Fruit fly (Drosophila melanogaster) whole organism, embryonic: ENCODE results near the gene Utx.

ENCODE experiments used
- B-H1 ChIP-seq: fragments of 200-800 bp; sonication (Bioruptor generic); IDR thresholded peaks from 3 replicates; pipeline ENCODE4 v1.3.6; 2022; ENCODE audit warnings: missing biosample characterization, missing genetic modification characterization
- Bteb2 ChIP-seq: fragments of 200-800 bp; sonication (Bioruptor generic); optimal IDR thresholded peaks from 2 replicates; lab custom pipeline; 2016; ENCODE audit warnings: missing biosample characterization, missing genetic modification characterization
- CG1233 ChIP-seq: fragments of 200-800 bp; sonication (Bioruptor generic); optimal IDR thresholded peaks from 4 replicates; lab custom pipeline; 2018; ENCODE audit warnings: missing biosample characterization, mild to moderate bottlenecking, missing genetic modification characterization
- CG12391 ChIP-seq: fragments of 200-800 bp; sonication (Bioruptor generic); optimal IDR thresholded peaks from 3 replicates; lab custom pipeline; 2018; ENCODE audit warnings: missing biosample characterization, mild to moderate bottlenecking, missing genetic modification characterization, moderate library complexity
- CG14965 ChIP-seq: fragments of 200-800 bp; sonication (Bioruptor generic); optimal IDR thresholded peaks from 2 replicates; lab custom pipeline; 2016; ENCODE audit warnings: missing biosample characterization, missing genetic modification characterization, borderline replicate concordance
- CG15601 ChIP-seq: fragments of 200-800 bp; sonication (Bioruptor generic); optimal IDR thresholded peaks from 3 replicates; lab custom pipeline; 2019; ENCODE audit warnings: missing biosample characterization, mild to moderate bottlenecking, missing genetic modification characterization, moderate library complexity
- CG16815 ChIP-seq: fragments of 200-800 bp; sonication (Bioruptor generic); optimal IDR thresholded peaks from 3 replicates; lab custom pipeline; 2017; ENCODE audit warnings: missing biosample characterization, mild to moderate bottlenecking, missing genetic modification characterization
- CG18476 ChIP-seq: fragments of 200-800 bp; sonication (Bioruptor generic); optimal IDR thresholded peaks from 2 replicates; lab custom pipeline; 2016; ENCODE audit warnings: missing biosample characterization, mild to moderate bottlenecking, missing genetic modification characterization
- CG32532 ChIP-seq: fragments of 200-800 bp; sonication (Bioruptor generic); IDR thresholded peaks from 2 replicates; pipeline ENCODE4 v1.3.6; 2022; ENCODE audit warnings: missing biosample characterization, missing genetic modification characterization
- CG3281 ChIP-seq: fragments of 200-800 bp; sonication (Bioruptor generic); optimal IDR thresholded peaks from 3 replicates; lab custom pipeline; 2017; ENCODE audit warnings: missing biosample characterization, mild to moderate bottlenecking, missing genetic modification characterization
- CG4282 ChIP-seq: fragments of 200-800 bp; sonication (Bioruptor generic); optimal IDR thresholded peaks from 2 replicates; lab custom pipeline; 2016; ENCODE audit warnings: missing biosample characterization, missing genetic modification characterization
- CG4328 ChIP-seq: fragments of 200-800 bp; sonication (Bioruptor generic); optimal IDR thresholded peaks from 3 replicates; lab custom pipeline; 2017; ENCODE audit warnings: missing biosample characterization, missing genetic modification reagents, missing genetic modification characterization
- CG4360 ChIP-seq: fragments of 200-800 bp; sonication (Bioruptor generic); IDR thresholded peaks from 2 replicates; pipeline ENCODE4 v1.3.6; 2022; ENCODE audit warnings: missing biosample characterization, missing genetic modification characterization
- CG7357 ChIP-seq: fragments of 200-800 bp; sonication (Bioruptor generic); IDR thresholded peaks from 3 replicates; pipeline ENCODE4 v1.3.6; 2022; ENCODE audit warnings: missing biosample characterization, missing genetic modification characterization
- CG7839 ChIP-seq: fragments of 200-800 bp; sonication (Bioruptor generic); optimal IDR thresholded peaks from 3 replicates; lab custom pipeline; 2018; ENCODE audit warnings: missing biosample characterization, mild to moderate bottlenecking, missing genetic modification characterization, moderate library complexity
- CG7987 ChIP-seq: fragments of 200-800 bp; sonication (Bioruptor generic); optimal IDR thresholded peaks from 2 replicates; lab custom pipeline; 2018; ENCODE audit warnings: missing biosample characterization, mild to moderate bottlenecking, missing genetic modification characterization, moderate library complexity
- CG8924 ChIP-seq: fragments of 200-800 bp; optimal IDR thresholded peaks from 3 replicates; lab custom pipeline; 2019; ENCODE audit warnings: missing biosample characterization, mild to moderate bottlenecking, missing genetic modification characterization, moderate library complexity
- CG9932 ChIP-seq: fragments of 200-800 bp; sonication (Bioruptor generic); IDR thresholded peaks from 2 replicates; pipeline ENCODE4 v1.3.6; 2022; ENCODE audit warnings: missing biosample characterization, missing genetic modification characterization
- D ChIP-seq, 2 experiments: fragments of 200-800 bp in 1 of 2; fragments of >200 bp in 1 of 2; sonication (Bioruptor generic) in 1 of 2; optimal IDR thresholded peaks; 2 replicates in 1 of 2; 3 replicates in 1 of 2; lab custom pipeline; 2017; ENCODE audit warnings: mild to moderate bottlenecking in 1 of 2, missing biosample characterization in 1 of 2, missing genetic modification characterization in 1 of 2, missing genetic modification reagents in 1 of 2
- D19B ChIP-seq: fragments of 200-800 bp; sonication (Bioruptor generic); optimal IDR thresholded peaks from 2 replicates; lab custom pipeline; 2017; ENCODE audit warnings: missing biosample characterization, mild to moderate bottlenecking, missing genetic modification characterization
- Deaf1 ChIP-seq: fragments of 200-800 bp; optimal IDR thresholded peaks from 3 replicates; lab custom pipeline; 2019; ENCODE audit warnings: missing biosample characterization, mild to moderate bottlenecking, missing genetic modification characterization, moderate library complexity
- Elba2 ChIP-seq: fragments of 200-800 bp; sonication (Bioruptor generic); optimal IDR thresholded peaks from 3 replicates; lab custom pipeline; 2016; ENCODE audit warnings: missing biosample characterization, missing genetic modification characterization
- Hmr ChIP-seq: fragments of 200-800 bp; sonication (Bioruptor generic); optimal IDR thresholded peaks from 3 replicates; lab custom pipeline; 2017; ENCODE audit warnings: mild to moderate bottlenecking, missing biosample characterization, missing genetic modification reagents, missing genetic modification characterization
- Hmx ChIP-seq: fragments of 200-800 bp; sonication (Bioruptor generic); optimal IDR thresholded peaks from 2 replicates; lab custom pipeline; 2016; ENCODE audit warnings: missing biosample characterization, missing genetic modification characterization
- Hsf ChIP-seq: fragments of 200-800 bp; sonication (Bioruptor generic); optimal IDR thresholded peaks from 3 replicates; lab custom pipeline; 2016; ENCODE audit warnings: missing biosample characterization, missing genetic modification characterization
- MESR4 ChIP-seq: fragments of 200-800 bp; sonication (Bioruptor generic); optimal IDR thresholded peaks from 2 replicates; lab custom pipeline; 2018; ENCODE audit warnings: missing biosample characterization, mild to moderate bottlenecking, missing genetic modification characterization, moderate library complexity
- NC2β ChIP-seq: fragments of 200-800 bp; sonication (Bioruptor generic); optimal IDR thresholded peaks from 2 replicates; lab custom pipeline; 2016; ENCODE audit warnings: missing biosample characterization, missing genetic modification characterization
- Rfx ChIP-seq: fragments of 200-800 bp; sonication (Bioruptor generic); IDR thresholded peaks from 2 replicates; pipeline ENCODE4 v1.3.6; 2022; ENCODE audit warnings: missing biosample characterization, missing genetic modification characterization
- Rx ChIP-seq: fragments of 200-800 bp; sonication (Bioruptor generic); IDR thresholded peaks from 2 replicates; pipeline ENCODE4 v1.3.6; 2022; ENCODE audit warnings: missing biosample characterization, missing genetic modification characterization
- Scr ChIP-seq: fragments of 200-800 bp; sonication (Bioruptor generic); IDR thresholded peaks from 2 replicates; pipeline ENCODE4 v1.3.6; 2022; ENCODE audit warnings: missing biosample characterization, missing genetic modification characterization; ENCODE audit not compliant: partially characterized antibody
- Usf ChIP-seq: fragments of 200-800 bp; sonication (Bioruptor generic); optimal IDR thresholded peaks from 2 replicates; lab custom pipeline; 2017; ENCODE audit warnings: missing genotype, missing biosample characterization, missing genetic modification characterization
- YL-1 ChIP-seq: fragments of 200-800 bp; sonication (Bioruptor generic); optimal IDR thresholded peaks from 3 replicates; lab custom pipeline; 2017; ENCODE audit warnings: missing biosample characterization, mild to moderate bottlenecking, missing genetic modification characterization
- az2 ChIP-seq: fragments of 200-800 bp; sonication (Bioruptor generic); optimal IDR thresholded peaks from 3 replicates; lab custom pipeline; 2016; ENCODE audit warnings: missing biosample characterization, missing genetic modification characterization
- bsh ChIP-seq, 2 experiments: fragments of 200-800 bp; sonication (Bioruptor generic); optimal IDR thresholded peaks; 2 replicates each; lab custom pipeline; 2017 to 2018; ENCODE audit warnings: mild to moderate bottlenecking in 2 of 2, missing biosample characterization in 2 of 2, missing genetic modification characterization in 2 of 2, moderate library complexity in 1 of 2
- ci ChIP-seq: fragments of 200-800 bp; sonication (Bioruptor generic); IDR thresholded peaks from 3 replicates; pipeline ENCODE4 v1.3.6; 2022; ENCODE audit warnings: missing biosample characterization, missing genetic modification characterization
- croc ChIP-seq: fragments of 200-800 bp; sonication (Bioruptor generic); conservative IDR thresholded peaks from 3 replicates; pipeline ENCODE4 v1.3.6; 2022; ENCODE audit warnings: missing biosample characterization, missing genetic modification characterization
- danr ChIP-seq: fragments of 200-800 bp; sonication (Bioruptor generic); IDR thresholded peaks from 2 replicates; pipeline ENCODE4 v1.3.6; 2022; ENCODE audit warnings: missing biosample characterization, missing genetic modification characterization
- dpn ChIP-seq, 2 experiments: fragments of 200-800 bp; sonication (Bioruptor generic); optimal IDR thresholded peaks; 3 replicates each; lab custom pipeline; 2016; ENCODE audit warnings: missing biosample characterization in 2 of 2, missing genetic modification characterization in 2 of 2
- ems ChIP-seq: fragments of 200-800 bp; sonication (Bioruptor generic); optimal IDR thresholded peaks from 3 replicates; lab custom pipeline; 2016; ENCODE audit warnings: missing biosample characterization, missing genetic modification characterization
- fd96Cb ChIP-seq: fragments of 200-800 bp; sonication (Bioruptor generic); optimal IDR thresholded peaks from 2 replicates; lab custom pipeline; 2018; ENCODE audit warnings: missing biosample characterization, mild to moderate bottlenecking, missing genetic modification characterization, moderate library complexity
- ind ChIP-seq: fragments of 200-800 bp; sonication (Bioruptor generic); optimal IDR thresholded peaks from 3 replicates; lab custom pipeline; 2016; ENCODE audit warnings: missing biosample characterization, missing genetic modification characterization
- nmo ChIP-seq: fragments of 200-800 bp; sonication (Bioruptor generic); optimal IDR thresholded peaks from 2 replicates; lab custom pipeline; 2018; ENCODE audit warnings: missing biosample characterization, mild to moderate bottlenecking, missing genetic modification characterization, moderate library complexity
- pan ChIP-seq, 4 experiments: fragments of >200 bp in 3 of 4; fragments of 200-800 bp in 1 of 4; sonication (Bioruptor generic) in 1 of 4; optimal IDR thresholded peaks in 3 of 4; IDR thresholded peaks in 1 of 4; 2 replicates each; pipeline versions ENCODE4 v1.3.6 to Lab custom; 2017 to 2022; ENCODE audit warnings: missing biosample characterization in 2 of 4, missing genetic modification characterization in 2 of 4, mixed read lengths in 1 of 4
- peb ChIP-seq: fragments of 200-800 bp; sonication (Bioruptor generic); IDR thresholded peaks from 2 replicates; pipeline ENCODE4 v1.3.6; 2022; ENCODE audit warnings: missing biosample characterization, missing genetic modification characterization
- schlank ChIP-seq: fragments of 200-800 bp; sonication (Bioruptor generic); optimal IDR thresholded peaks from 2 replicates; lab custom pipeline; 2018; ENCODE audit warnings: missing biosample characterization, mild to moderate bottlenecking, missing genetic modification characterization
- sens ChIP-seq: fragments of 200-800 bp; sonication (Bioruptor generic); peaks from one replicate; lab custom pipeline; 2016; ENCODE audit warnings: missing biosample characterization, missing genetic modification characterization
- shn ChIP-seq: fragments of 200-800 bp; sonication (Bioruptor generic); optimal IDR thresholded peaks from 3 replicates; lab custom pipeline; 2016; ENCODE audit warnings: missing biosample characterization, missing genetic modification characterization
- sisA ChIP-seq: fragments of 200-800 bp; sonication (Bioruptor generic); IDR thresholded peaks from 2 replicates; pipeline ENCODE4 v1.3.6; 2022; ENCODE audit warnings: missing biosample characterization, missing genetic modification characterization
- sna ChIP-seq: fragments of 200-800 bp; sonication (Bioruptor generic); IDR thresholded peaks from 2 replicates; pipeline ENCODE4 v1.3.6; 2022; ENCODE audit warnings: missing biosample characterization, missing genetic modification characterization; ENCODE audit not compliant: partially characterized antibody
- unc-4 ChIP-seq: fragments of 200-800 bp; sonication (Bioruptor generic); IDR thresholded peaks from 2 replicates; pipeline ENCODE4 v1.3.6; 2022; ENCODE audit warnings: missing biosample characterization, missing genetic modification characterization; ENCODE audit not compliant: partially characterized antibody

Utx gene

dm6 chr2L:10276846-10277245 is 1.8 kb downstream of the Utx start (continued):
- no peak for TF ChIP-seq CG18476 (GFP tag; lab: Kevin White, UChicago)
- TF ChIP-seq CG8924 = no peak
- TF ChIP-seq CG12391 (tag; lab: Kevin White, UChicago) = no peak
- no peak for TF ChIP-seq CG9932 (GFP tag; lab: Robert Waterston, UW)
- no peak for TF ChIP-seq CG1233 (GFP tag; lab: Kevin White, UChicago)
- peak; percentile 11 for TF ChIP-seq CG7987
- no peak for TF ChIP-seq Hmx (GFP tag; lab: Kevin White, UChicago)
- no peak for TF ChIP-seq Scr (GFP tag; lab: Robert Waterston, UW)
- TF ChIP-seq YL-1 (GFP tag; lab: Kevin White, UChicago) = no peak
- TF ChIP-seq Bteb2 (GFP tag; lab: Kevin White, UChicago) = no peak
- peak; percentile 32 for TF ChIP-seq az2 (GFP tag; lab: Kevin White, UChicago)
- TF ChIP-seq nmo (GFP tag; lab: Kevin White, UChicago) = no peak
- TF ChIP-seq MESR4 (GFP tag; lab: Kevin White, UChicago) = peak; percentile 24
- TF ChIP-seq B-H1 (GFP tag; lab: Robert Waterston, UW) = no peak
- TF ChIP-seq CG7357 (GFP tag; lab: Robert Waterston, UW) = 0 out of 3 replicates have a peak, but pooled peaks have one; percentile 13
- peak; percentile 7 for TF ChIP-seq ind (GFP tag; lab: Kevin White, UChicago)
- TF ChIP-seq fd96Cb (tag; lab: Kevin White, UChicago) = no peak
- no peak for TF ChIP-seq schlank (tag; lab: Kevin White, UChicago)
- TF ChIP-seq CG7839 (tag; lab: Kevin White, UChicago) = no peak
- TF ChIP-seq sisA = no peak
- no peak for TF ChIP-seq unc-4 (GFP tag; lab: Robert Waterston, UW)
- no peak for TF ChIP-seq sna (GFP tag; lab: Robert Waterston, UW)
- peak; percentile 50 for TF ChIP-seq NC2β (GFP tag; lab: Kevin White, UChicago)
- no peak for TF ChIP-seq croc (GFP tag; lab: Robert Waterston, UW)
- no peak for TF ChIP-seq CG32532
- no peak for TF ChIP-seq Hmr (GFP tag; lab: Kevin White, UChicago)
- no peak for TF ChIP-seq Rx (GFP tag; lab: Robert Waterston, UW)
- TF ChIP-seq Hsf (GFP tag; lab: Kevin White, UChicago) = no peak
- TF ChIP-seq CG4360 (GFP tag; lab: Robert Waterston, UW) = no peak
- TF ChIP-seq CG16815 = no peak
- TF ChIP-seq CG4282 = no peak
- TF ChIP-seq shn (GFP tag; lab: Kevin White, UChicago) = peak; percentile 10
- TF ChIP-seq CG4328 = no peak
- TF ChIP-seq Deaf1 = no peak
- TF ChIP-seq ems (GFP tag; lab: Kevin White, UChicago) = no peak
- peak; percentile 5 to 22 for TF ChIP-seq dpn (GFP tag; optimal IDR thresholded peaks at IDR 0.05; lab: Kevin White, UChicago)
- TF ChIP-seq CG3281 = no peak
- TF ChIP-seq ci (GFP tag; lab: Robert Waterston, UW) = no peak; the same call in 2 of the 3 replicates
- TF ChIP-seq Rfx (GFP tag; lab: Robert Waterston, UW) = no peak
- TF ChIP-seq sens (GFP tag; lab: Kevin White, UChicago) = peak; percentile 93
- TF ChIP-seq CG14965 (GFP tag; lab: Kevin White, UChicago) = no peak
- no peak for TF ChIP-seq D (optimal IDR thresholded peaks at IDR 0.05; lab: Kevin White, UChicago)
- no peak for TF ChIP-seq D (GFP tag; optimal IDR thresholded peaks at IDR 0.05; lab: Kevin White, UChicago)
- TF ChIP-seq D19B (GFP tag; lab: Kevin White, UChicago) = no peak
- TF ChIP-seq danr (GFP tag; lab: Robert Waterston, UW) = no peak
- TF ChIP-seq peb (GFP tag; lab: Robert Waterston, UW) = peak; percentile 11; the same call in 1 of the 2 replicates
- no peak for TF ChIP-seq pan (optimal IDR thresholded peaks at IDR 0.05; lab: Kevin White, UChicago)
- TF ChIP-seq pan (GFP tag; optimal IDR thresholded peaks at IDR 0.05 in 1 of 2, IDR thresholded peaks at IDR 0.05 in 1 of 2) = peak in 1 of 2 experiments; percentile 27
- no peak for TF ChIP-seq Elba2 (GFP tag; lab: Kevin White, UChicago)
- TF ChIP-seq CG15601 = no peak
- peak; percentile 9 to 22 for TF ChIP-seq bsh (GFP tag; optimal IDR thresholded peaks at IDR 0.05; lab: Kevin White, UChicago)
- TF ChIP-seq Usf (GFP tag; lab: Kevin White, UChicago) = no peak
